Worm (Caenorhabditis elegans) whole organism, mixed stage, embryonic: Measurements from ENCODE around the gene B0454.6.

Experiments
- bed-3 ChIP-seq: fragments of 200-800 bp; sonication (Bioruptor generic); optimal IDR thresholded peaks from 3 replicates; lab custom pipeline; 2018; ENCODE audit warnings: mild to moderate bottlenecking, missing genetic modification characterization, moderate library complexity, missing compliant biosample characterization
- ces-1 ChIP-seq: fragments of 150-350 bp; optimal IDR thresholded peaks from 2 replicates; lab custom pipeline; 2014; ENCODE audit warnings: missing biosample characterization, missing genetic modification reagents, missing genetic modification characterization
- mep-1 ChIP-seq: fragments of 150-350 bp; optimal IDR thresholded peaks from 2 replicates; lab custom pipeline; 2017; ENCODE audit warnings: missing biosample characterization, missing genetic modification reagents, missing genetic modification characterization, inconsistent platforms
- nhr-237 ChIP-seq: fragments of 150-350 bp; optimal IDR thresholded peaks from 2 replicates; lab custom pipeline; 2014; ENCODE audit warnings: missing biosample characterization, missing genetic modification characterization
- snpc-4 ChIP-seq: fragments of 150-350 bp; optimal IDR thresholded peaks from 2 replicates; lab custom pipeline; 2014; ENCODE audit warnings: missing biosample characterization, missing genetic modification characterization

B0454.6 gene

ce11 chrII:3078496-3078895, 45.9 kb downstream of the B0454.6 start, which contains the start of gene copb-1:
TSS of gene copb-1 (plus strand) at chrII:3078796.
- no peak for TF ChIP-seq snpc-4
- no peak for TF ChIP-seq mep-1
- no peak for TF ChIP-seq nhr-237 (tag; lab: Kevin White, UChicago)
- TF ChIP-seq bed-3 (GFP tag; lab: Kevin White, UChicago): no peak
- no peak for TF ChIP-seq ces-1 (GFP tag; lab: Kevin White, UChicago)
